Fruit fly (Drosophila melanogaster): Measurements from ENCODE around the gene CG18622.
A peak's percentile ranks its signal among the peaks of the same experiment; 100 is the strongest.

Gene CG18622

dm6 chr3R:17020956-17021355 is 33.4 kb upstream of the CG18622 start, which contains the start of gene Adsl:
TSS of gene Adsl (minus strand) at chr3R:17021120.
- TF ChIP-seq Eip75B (GFP tag; optimal IDR thresholded peaks at IDR 0.05) (peak; percentile 60), Hr4 (GFP tag; optimal IDR thresholded peaks at IDR 0.05) (no peak), Ets21C (GFP tag; optimal IDR thresholded peaks at IDR 0.05) (no peak), CG6163 (GFP tag; IDR thresholded peaks at IDR 0.05) (peak; percentile 45; the same call in 1 of the 3 replicates), CG11762 (GFP tag; optimal IDR thresholded peaks at IDR 0.05; ENCODE audit: insufficient read depth) (peak; percentile 31), CG1621 (tag; optimal IDR thresholded peaks at IDR 0.05) (peak; percentile 56), CG6276 (GFP tag; optimal IDR thresholded peaks at IDR 0.05) (no peak), Eip93F (GFP tag; optimal IDR thresholded peaks at IDR 0.05) (no peak), fd85E (GFP tag; optimal IDR thresholded peaks at IDR 0.05) (peak; percentile 44), CG8632 (GFP tag; optimal IDR thresholded peaks at IDR 0.05) (peak; percentile 36), ss (GFP tag; optimal IDR thresholded peaks at IDR 0.05) (no peak), topi (GFP tag; optimal IDR thresholded peaks at IDR 0.05) (peak; percentile 60), spab (GFP tag; optimal IDR thresholded peaks at IDR 0.05) (peak; percentile 27), esn (GFP tag; optimal IDR thresholded peaks at IDR 0.05) (no peak), salr (GFP tag; optimal IDR thresholded peaks at IDR 0.05) (peak in 1 of 2 experiments; percentile 36), Blimp-1 (GFP tag; optimal IDR thresholded peaks at IDR 0.05) (peak; percentile 27), CG11294 (GFP tag; IDR thresholded peaks at IDR 0.05) (no peak), fkh (GFP tag; optimal IDR thresholded peaks at IDR 0.05) (no peak), CG6792 (GFP tag; optimal IDR thresholded peaks at IDR 0.05) (peak; percentile 38), CG4318 (GFP tag; optimal IDR thresholded peaks at IDR 0.05) (no peak), Smox (GFP tag; optimal IDR thresholded peaks at IDR 0.05) (no peak), Ets96B (tag; optimal IDR thresholded peaks at IDR 0.05) (no peak), CG32006 (GFP tag; optimal IDR thresholded peaks at IDR 0.05) (no peak), vri (GFP tag; optimal IDR thresholded peaks at IDR 0.05) (no peak), CG9139 (GFP tag; optimal IDR thresholded peaks at IDR 0.05) (peak; percentile 34), Sox15 (GFP tag; optimal IDR thresholded peaks at IDR 0.05) (no peak), dsx (GFP tag; optimal IDR thresholded peaks at IDR 0.05; ENCODE audit: poor library complexity, severe bottlenecking) (peak; percentile 43), achi (GFP tag; optimal IDR thresholded peaks at IDR 0.05) (no peak), eg (GFP tag; IDR thresholded peaks at IDR 0.05) (peak; percentile 31; the same call in 1 of the 3 replicates), Hr39 (GFP tag; optimal IDR thresholded peaks at IDR 0.05) (no peak), svp (GFP tag) (peak; percentile 73), Gug (GFP tag; IDR thresholded peaks at IDR 0.05) (no peak), acj6 (GFP tag; optimal IDR thresholded peaks at IDR 0.05) (peak; percentile 49), CG16779 (tag; optimal IDR thresholded peaks at IDR 0.05) (peak; percentile 23), dac (GFP tag; optimal IDR thresholded peaks at IDR 0.05) (no peak), CG6808 (GFP tag; optimal IDR thresholded peaks at IDR 0.05) (peak; percentile 56), fd59A (GFP tag; optimal IDR thresholded peaks at IDR 0.05) (no peak), Met (GFP tag; optimal IDR thresholded peaks at IDR 0.05) (peak; percentile 67), CG6854 (GFP tag; optimal IDR thresholded peaks at IDR 0.05) (no peak), OdsH (GFP tag; optimal IDR thresholded peaks at IDR 0.05) (peak; percentile 24), CG31627 (GFP tag; optimal IDR thresholded peaks at IDR 0.05) (peak; percentile 18), CG3032 (tag; optimal IDR thresholded peaks at IDR 0.05) (no peak), cyc (GFP tag; optimal IDR thresholded peaks at IDR 0.05) (peak; percentile 16), Eip78C (GFP tag) (peak; percentile 90), CG10669 (GFP tag; optimal IDR thresholded peaks at IDR 0.05) (peak; percentile 30), pdm3 (GFP tag; optimal IDR thresholded peaks at IDR 0.05) (peak; percentile 46), CG7368 (GFP tag; optimal IDR thresholded peaks at IDR 0.05) (peak; percentile 26), Sox14 (GFP tag; optimal IDR thresholded peaks at IDR 0.05) (peak; percentile 18), CG11902 (GFP tag; optimal IDR thresholded peaks at IDR 0.05) (no peak), CG8319 (GFP tag; optimal IDR thresholded peaks at IDR 0.05) (peak; percentile 28), CG8119 (GFP tag; IDR thresholded peaks at IDR 0.05) (no peak), CG34406 (GFP tag; optimal IDR thresholded peaks at IDR 0.05) (peak; percentile 62)

Measured in whole organism, prepupa.